Fruit fly (Drosophila melanogaster) Kc167 (cell line): ENCODE measurements around the gene CG13010.

Source experiments
- Myc ChIP-seq: fragments of >200 bp; optimal IDR thresholded peaks from 2 replicates; lab custom pipeline; 2017; ENCODE audit warnings: missing external identifiers
- Sin3A ChIP-seq: fragments of >200 bp; optimal IDR thresholded peaks from 2 replicates; lab custom pipeline; 2018; ENCODE audit warnings: missing external identifiers
- h ChIP-seq: fragments of >200 bp; optimal IDR thresholded peaks from 3 replicates; lab custom pipeline; 2018; ENCODE audit warnings: missing external identifiers
- insv ChIP-seq: fragments of >200 bp; optimal IDR thresholded peaks from 3 replicates; lab custom pipeline; 2018; ENCODE audit warnings: missing external identifiers
- psq ChIP-seq: fragments of >200 bp; optimal IDR thresholded peaks from 2 replicates; lab custom pipeline; 2017; ENCODE audit warnings: missing external identifiers
- ttk ChIP-seq: sonication (Bioruptor generic); optimal IDR thresholded peaks from 2 replicates; lab custom pipeline; 2017; ENCODE audit warnings: missing external identifiers

DNA sequence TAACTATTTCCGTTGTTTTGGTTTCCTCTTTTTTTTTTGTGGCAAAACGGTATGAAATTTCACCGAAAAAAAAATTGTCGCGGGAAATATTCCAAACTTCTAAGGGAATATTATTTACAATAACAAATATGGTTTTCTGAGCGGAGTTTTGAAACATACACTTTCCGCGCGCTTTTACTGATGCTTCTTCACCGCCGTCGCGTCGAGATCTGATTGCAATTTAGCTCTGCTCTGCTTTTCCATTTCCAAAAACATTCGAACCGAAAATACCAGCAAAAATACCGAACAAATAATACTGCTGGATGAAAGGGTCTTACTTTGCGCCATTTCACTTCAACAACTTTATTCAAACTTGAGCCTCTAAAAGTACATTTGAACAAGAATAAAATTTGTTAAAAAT, 16.2 kb upstream of the CG13010 start, which contains the start of gene Septin4:
- TF ChIP-seq psq (lab: Kevin White, UChicago) (no peak), Myc (lab: Kevin White, UChicago) (no peak), Sin3A (lab: Kevin White, UChicago) (no peak), ttk (lab: Kevin White, UChicago) (no peak), h (no peak), insv (lab: Kevin White, UChicago) (no peak)
